Worm (Caenorhabditis elegans) whole organism, L2 larva: ENCODE results near the gene C53D6.7.

Experiments used
- F13H6.1 ChIP-seq: sonication (generic microtip); optimal IDR thresholded peaks from 2 replicates; lab custom pipeline; 2016; ENCODE audit warnings: missing genetic modification characterization, missing compliant biosample characterization
- blmp-1 ChIP-seq: sonication (generic microtip); optimal IDR thresholded peaks from 2 replicates; lab custom pipeline; 2017; ENCODE audit warnings: missing genetic modification characterization, mild to moderate bottlenecking, missing compliant biosample characterization, antibody characterized with exemption, moderate library complexity; ENCODE audit not compliant: insufficient read depth
- ceh-82 ChIP-seq: fragments of 150-350 bp; optimal IDR thresholded peaks from 2 replicates; lab custom pipeline; 2014; ENCODE audit warnings: missing biosample characterization, missing genetic modification characterization
- fos-1 ChIP-seq: fragments of 150-350 bp; optimal IDR thresholded peaks from 2 replicates; lab custom pipeline; 2014; ENCODE audit warnings: missing biosample characterization, missing genetic modification characterization
- gmeb-1 ChIP-seq: fragments of 150-350 bp; optimal IDR thresholded peaks from 2 replicates; lab custom pipeline; 2014; ENCODE audit warnings: missing biosample characterization, missing genetic modification characterization
- mdl-1 ChIP-seq, 2 experiments: fragments of 150-350 bp in 1 of 2; sonication (generic microtip) in 1 of 2; optimal IDR thresholded peaks; 2 replicates each; lab custom pipeline; 2017; ENCODE audit warnings: missing biosample characterization in 2 of 2, missing genetic modification characterization in 2 of 2
- nhr-10 ChIP-seq: sonication (generic microtip); optimal IDR thresholded peaks from 2 replicates; lab custom pipeline; 2017; ENCODE audit warnings: missing biosample characterization, missing genetic modification characterization
- nhr-11 ChIP-seq: fragments of 150-350 bp; optimal IDR thresholded peaks from 2 replicates; lab custom pipeline; 2014; ENCODE audit warnings: missing biosample characterization, missing genetic modification characterization
- nhr-237 ChIP-seq: fragments of 150-350 bp; optimal IDR thresholded peaks from 2 replicates; lab custom pipeline; 2014; ENCODE audit warnings: missing biosample characterization, missing genetic modification characterization
- peb-1 ChIP-seq: fragments of 150-350 bp; optimal IDR thresholded peaks from 2 replicates; lab custom pipeline; 2014; ENCODE audit warnings: missing biosample characterization, missing genetic modification characterization
- snpc-4 ChIP-seq: fragments of 150-350 bp; optimal IDR thresholded peaks from 2 replicates; lab custom pipeline; 2014; ENCODE audit warnings: missing biosample characterization, missing genetic modification characterization
- unc-62 ChIP-seq: fragments of 150-350 bp; optimal IDR thresholded peaks from 2 replicates; lab custom pipeline; 2014; ENCODE audit warnings: missing biosample characterization, missing genetic modification reagents, missing genetic modification characterization
- ztf-11 ChIP-seq: sonication (generic microtip); optimal IDR thresholded peaks from 2 replicates; lab custom pipeline; 2017; ENCODE audit warnings: missing biosample characterization, missing genetic modification characterization

DNA sequence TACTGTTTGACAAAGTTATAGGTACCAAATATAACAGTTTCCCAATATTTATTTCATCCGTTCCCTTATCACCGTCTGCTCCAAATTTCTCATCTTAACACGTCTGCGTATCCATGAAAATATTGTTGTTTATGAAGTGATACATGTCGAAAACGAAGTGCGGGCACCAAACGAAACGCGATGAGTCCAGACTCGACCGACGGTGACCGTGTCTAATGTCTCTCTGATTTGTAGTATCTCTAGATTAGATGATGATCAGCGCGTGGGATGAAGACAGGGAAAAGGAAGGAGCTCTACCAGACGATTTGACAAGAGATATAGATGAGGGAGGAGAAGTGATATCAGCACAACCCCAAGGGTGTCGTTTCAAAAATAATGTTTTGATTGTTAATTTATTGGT, 43.2 kb upstream of the C53D6.7 start:
- TF ChIP-seq nhr-11 (tag; lab: Kevin White, UChicago) (no peak), nhr-10 (tag; lab: Kevin White, UChicago) (no peak), nhr-237 (no peak), gmeb-1 (tag; lab: Kevin White, UChicago) (no peak), fos-1 (no peak), snpc-4 (tag; lab: Kevin White, UChicago) (no peak), unc-62 (GFP tag; lab: Kevin White, UChicago) (no peak), blmp-1 (tag; lab: Kevin White, UChicago) (no peak), mdl-1 (tag; optimal IDR thresholded peaks at IDR 0.05; lab: Kevin White, UChicago) (no peak), peb-1 (no peak), F13H6.1 (tag; lab: Kevin White, UChicago) (peak; percentile 70), ztf-11 (tag; lab: Kevin White, UChicago) (no peak), ceh-82 (tag; lab: Kevin White, UChicago) (no peak)
